Fruit fly (Drosophila melanogaster) whole organism, embryonic: ENCODE measurements around the gene Ppm1.

Experiments
- Blimp-1 ChIP-seq: fragments of 200-800 bp; sonication (Bioruptor generic); optimal IDR thresholded peaks from 3 replicates; lab custom pipeline; 2018; ENCODE audit warnings: missing biosample characterization, missing genetic modification characterization, mild to moderate bottlenecking, moderate library complexity, missing genetic modification reagents
- CG12219 ChIP-seq: fragments of 200-800 bp; sonication (Bioruptor generic); optimal IDR thresholded peaks from 3 replicates; lab custom pipeline; 2018; ENCODE audit warnings: missing biosample characterization, mild to moderate bottlenecking, missing genetic modification characterization
- CG13624 ChIP-seq: fragments of 200-800 bp; sonication (Bioruptor generic); optimal IDR thresholded peaks from 2 replicates; lab custom pipeline; 2016; ENCODE audit warnings: missing biosample characterization, missing genetic modification characterization
- CG15073 ChIP-seq: fragments of 200-800 bp; sonication (Bioruptor generic); optimal IDR thresholded peaks from 2 replicates; lab custom pipeline; 2016; ENCODE audit warnings: missing biosample characterization, missing genetic modification characterization
- CG15601 ChIP-seq: fragments of 200-800 bp; sonication (Bioruptor generic); optimal IDR thresholded peaks from 3 replicates; lab custom pipeline; 2019; ENCODE audit warnings: missing biosample characterization, mild to moderate bottlenecking, missing genetic modification characterization, moderate library complexity
- CG17612 ChIP-seq: fragments of 200-800 bp; sonication (Bioruptor generic); IDR thresholded peaks from 2 replicates; pipeline ENCODE4 v1.3.6; 2022; ENCODE audit warnings: missing biosample characterization, missing genetic modification characterization
- CG32532 ChIP-seq: fragments of 200-800 bp; sonication (Bioruptor generic); IDR thresholded peaks from 2 replicates; pipeline ENCODE4 v1.3.6; 2022; ENCODE audit warnings: missing biosample characterization, missing genetic modification characterization
- CG3847 ChIP-seq: fragments of 200-800 bp; sonication (Bioruptor generic); IDR thresholded peaks from 2 replicates; pipeline ENCODE4 v1.3.6; 2022; ENCODE audit warnings: missing biosample characterization, missing genetic modification characterization
- CG4282 ChIP-seq: fragments of 200-800 bp; sonication (Bioruptor generic); optimal IDR thresholded peaks from 2 replicates; lab custom pipeline; 2016; ENCODE audit warnings: missing biosample characterization, missing genetic modification characterization
- CG4360 ChIP-seq: fragments of 200-800 bp; sonication (Bioruptor generic); IDR thresholded peaks from 2 replicates; pipeline ENCODE4 v1.3.6; 2022; ENCODE audit warnings: missing biosample characterization, missing genetic modification characterization
- CG5180 ChIP-seq: fragments of 200-800 bp; sonication (Bioruptor generic); optimal IDR thresholded peaks from 3 replicates; lab custom pipeline; 2017; ENCODE audit warnings: missing biosample characterization, missing genetic modification characterization, mild to moderate bottlenecking, moderate library complexity, missing genetic modification reagents
- CG6254 ChIP-seq: fragments of 200-800 bp; sonication (Bioruptor generic); optimal IDR thresholded peaks from 3 replicates; lab custom pipeline; 2017; ENCODE audit warnings: mild to moderate bottlenecking, missing biosample characterization, missing genetic modification reagents, missing genetic modification characterization
- CG7786 ChIP-seq: fragments of 200-800 bp; sonication (Bioruptor generic); optimal IDR thresholded peaks from 2 replicates; lab custom pipeline; 2016; ENCODE audit warnings: missing biosample characterization, missing genetic modification characterization
- CG8359 ChIP-seq: fragments of 200-800 bp; sonication (Bioruptor generic); optimal IDR thresholded peaks from 2 replicates; lab custom pipeline; 2017; ENCODE audit warnings: missing biosample characterization, mild to moderate bottlenecking, missing genetic modification characterization, borderline replicate concordance
- CG8944 ChIP-seq: fragments of 200-800 bp; sonication (Bioruptor generic); optimal IDR thresholded peaks from 3 replicates; lab custom pipeline; 2016; ENCODE audit warnings: missing biosample characterization, missing genetic modification characterization
- Dbx ChIP-seq: fragments of 200-800 bp; sonication (Bioruptor generic); IDR thresholded peaks from 3 replicates; pipeline ENCODE4 v1.3.6; 2022; ENCODE audit warnings: missing biosample characterization, missing genetic modification characterization
- Dek ChIP-seq: fragments of 200-800 bp; sonication (Bioruptor generic); optimal IDR thresholded peaks from 3 replicates; lab custom pipeline; 2019; ENCODE audit warnings: missing biosample characterization, mild to moderate bottlenecking, missing genetic modification characterization, moderate library complexity
- Ets65A ChIP-seq: fragments of 200-800 bp; sonication (Bioruptor generic); peaks from one replicate; lab custom pipeline; 2016; ENCODE audit warnings: missing biosample characterization, missing genetic modification characterization
- Hmr ChIP-seq: fragments of 200-800 bp; sonication (Bioruptor generic); optimal IDR thresholded peaks from 3 replicates; lab custom pipeline; 2017; ENCODE audit warnings: mild to moderate bottlenecking, missing biosample characterization, missing genetic modification reagents, missing genetic modification characterization
- Lhr ChIP-seq: fragments of 200-800 bp; sonication (Bioruptor generic); optimal IDR thresholded peaks from 3 replicates; lab custom pipeline; 2017; ENCODE audit warnings: mild to moderate bottlenecking, missing biosample characterization, missing genetic modification reagents, missing genetic modification characterization
- Med ChIP-seq: fragments of 200-800 bp; sonication (Bioruptor generic); peaks from one replicate; lab custom pipeline; 2016; ENCODE audit warnings: missing biosample characterization, missing genetic modification characterization, mild to moderate bottlenecking, inconsistent platforms, moderate library complexity
- NFAT ChIP-seq: fragments of 200-800 bp; sonication (Bioruptor generic); IDR thresholded peaks from 2 replicates; pipeline ENCODE4 v1.3.6; 2022; ENCODE audit warnings: missing biosample characterization, missing genetic modification characterization
- Opbp ChIP-seq: fragments of 200-800 bp; sonication (Bioruptor generic); IDR thresholded peaks from 3 replicates; pipeline ENCODE4 v1.3.6; 2022; ENCODE audit warnings: missing biosample characterization, missing genetic modification characterization; ENCODE audit not compliant: partially characterized antibody
- Pdp1 ChIP-seq, 2 experiments: fragments of 200-800 bp; sonication (Bioruptor generic); optimal IDR thresholded peaks; 3 replicates each; lab custom pipeline; 2016; ENCODE audit warnings: missing biosample characterization in 2 of 2, missing genetic modification characterization in 2 of 2, mild to moderate bottlenecking in 1 of 2, moderate library complexity in 1 of 2
- Stat92E ChIP-seq, 3 experiments: fragments of >200 bp in 2 of 3; fragments of 200-800 bp in 1 of 3; sonication (Bioruptor generic) in 1 of 3; optimal IDR thresholded peaks; 2 replicates each; lab custom pipeline; 2017 to 2019; ENCODE audit warnings: missing biosample characterization in 3 of 3, missing genetic modification characterization in 3 of 3, mild to moderate bottlenecking in 1 of 3, moderate library complexity in 1 of 3
- Xrp1 ChIP-seq: fragments of 200-800 bp; sonication (Bioruptor generic); IDR thresholded peaks from 2 replicates; pipeline ENCODE4 v1.3.6; 2022; ENCODE audit warnings: missing biosample characterization, missing genetic modification characterization
- abd-A ChIP-seq: fragments of 200-800 bp; sonication (Bioruptor generic); optimal IDR thresholded peaks from 3 replicates; lab custom pipeline; 2019; ENCODE audit warnings: missing biosample characterization, mild to moderate bottlenecking, missing genetic modification characterization, moderate library complexity
- bigmax ChIP-seq: fragments of 200-800 bp; sonication (Bioruptor generic); optimal IDR thresholded peaks from 2 replicates; lab custom pipeline; 2018; ENCODE audit warnings: missing biosample characterization, mild to moderate bottlenecking, missing genetic modification characterization
- cas ChIP-seq: fragments of 200-800 bp; sonication (Bioruptor generic); IDR thresholded peaks from 2 replicates; pipeline ENCODE4 v1.3.6; 2022; ENCODE audit warnings: missing biosample characterization, missing genetic modification characterization
- caup ChIP-seq: fragments of 200-800 bp; sonication (Bioruptor generic); optimal IDR thresholded peaks from 3 replicates; lab custom pipeline; 2017; ENCODE audit warnings: missing biosample characterization, mild to moderate bottlenecking, missing genetic modification characterization, moderate library complexity; ENCODE audit not compliant: severe bottlenecking
- croc ChIP-seq: fragments of 200-800 bp; sonication (Bioruptor generic); conservative IDR thresholded peaks from 3 replicates; pipeline ENCODE4 v1.3.6; 2022; ENCODE audit warnings: missing biosample characterization, missing genetic modification characterization
- eve ChIP-seq, 2 experiments: fragments of >200 bp; optimal IDR thresholded peaks; 2 replicates each; lab custom pipeline; 2017; ENCODE audit warnings: missing biosample characterization in 2 of 2, missing genetic modification characterization in 2 of 2
- gro ChIP-seq: fragments of 200-800 bp; sonication (Bioruptor generic); optimal IDR thresholded peaks from 2 replicates; lab custom pipeline; 2016; ENCODE audit warnings: missing biosample characterization, missing genetic modification characterization
- kay ChIP-seq: fragments of 200-800 bp; sonication (Bioruptor generic); optimal IDR thresholded peaks from 2 replicates; lab custom pipeline; 2016; ENCODE audit warnings: missing biosample characterization, missing genetic modification characterization
- nom ChIP-seq: fragments of 200-800 bp; sonication (Bioruptor generic); optimal IDR thresholded peaks from 2 replicates; lab custom pipeline; 2017; ENCODE audit warnings: missing biosample characterization, missing genetic modification characterization, mild to moderate bottlenecking, moderate library complexity, missing genetic modification reagents
- schlank ChIP-seq: fragments of 200-800 bp; sonication (Bioruptor generic); optimal IDR thresholded peaks from 2 replicates; lab custom pipeline; 2018; ENCODE audit warnings: missing biosample characterization, mild to moderate bottlenecking, missing genetic modification characterization
- sd ChIP-seq: fragments of 200-800 bp; sonication (Bioruptor generic); optimal IDR thresholded peaks from 3 replicates; lab custom pipeline; 2018; ENCODE audit warnings: missing biosample characterization, mild to moderate bottlenecking, missing genetic modification characterization, moderate library complexity
- sens-2 ChIP-seq: fragments of 200-800 bp; sonication (Bioruptor generic); IDR thresholded peaks from 2 replicates; pipeline ENCODE4 v1.3.6; 2022; ENCODE audit warnings: missing biosample characterization, missing genetic modification characterization
- seq ChIP-seq: fragments of 200-800 bp; sonication (Bioruptor generic); IDR thresholded peaks from 2 replicates; pipeline ENCODE4 v1.3.6; 2022; ENCODE audit warnings: missing biosample characterization, missing genetic modification characterization
- toy ChIP-seq: fragments of 200-800 bp; sonication (Bioruptor generic); IDR thresholded peaks from 2 replicates; pipeline ENCODE4 v1.3.6; 2022; ENCODE audit warnings: missing biosample characterization, missing genetic modification characterization
- wek ChIP-seq: fragments of 200-800 bp; sonication (Bioruptor generic); optimal IDR thresholded peaks from 3 replicates; lab custom pipeline; 2018; ENCODE audit warnings: missing biosample characterization, mild to moderate bottlenecking, missing genetic modification characterization, moderate library complexity
- wor ChIP-seq: fragments of 200-800 bp; sonication (Bioruptor generic); IDR thresholded peaks from 2 replicates; pipeline ENCODE4 v1.3.6; 2022; ENCODE audit warnings: missing biosample characterization, missing genetic modification characterization

Gene Ppm1

DNA sequence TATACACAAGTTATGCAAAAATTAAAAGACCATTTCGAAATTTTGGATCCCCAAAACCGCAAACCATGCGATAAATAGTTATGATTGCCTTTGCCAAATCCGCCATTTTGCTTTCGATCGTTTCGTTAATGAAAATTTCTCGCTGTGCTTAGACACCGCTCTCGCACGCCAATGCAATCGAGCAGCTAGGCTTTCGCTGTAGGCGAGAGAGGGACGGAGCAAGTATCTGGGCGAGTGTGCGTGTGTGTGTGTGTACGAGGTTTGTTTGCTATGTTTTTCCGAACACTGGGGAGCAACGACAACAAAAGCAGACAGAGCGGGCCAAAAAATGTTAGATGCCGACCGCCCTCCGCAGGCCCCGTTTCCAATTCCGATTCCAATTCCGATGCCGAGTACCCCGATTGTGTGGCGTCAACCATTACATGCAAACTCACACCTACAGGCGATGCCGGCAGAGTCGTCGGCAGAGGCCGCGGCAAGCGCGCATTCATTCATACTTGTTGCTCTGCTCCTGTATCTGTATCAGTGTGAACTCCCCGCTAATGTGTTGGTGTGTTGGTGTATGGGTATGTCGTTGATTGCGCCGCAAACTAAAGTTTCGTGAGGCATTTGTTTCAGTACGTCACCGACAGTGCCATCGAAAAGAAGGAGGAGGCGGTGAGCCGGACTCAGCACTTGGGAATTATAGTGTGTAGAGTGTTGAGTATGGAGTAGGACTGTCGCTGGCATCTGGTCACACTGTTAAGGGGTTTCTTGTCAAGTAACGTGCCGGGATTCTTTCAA is 46.9 kb downstream of the Ppm1 start (continued):
- TF ChIP-seq Dek (tag; lab: Kevin White, UChicago) = peak; percentile 33
- 0 out of 2 replicates have a peak, but pooled peaks have one; percentile 20 for TF ChIP-seq wor (GFP tag; lab: Robert Waterston, UW)
- TF ChIP-seq cas (GFP tag; lab: Robert Waterston, UW) = 0 out of 2 replicates have a peak, but pooled peaks have one; percentile 16
- no peak for TF ChIP-seq wek
- TF ChIP-seq bigmax (GFP tag; lab: Kevin White, UChicago) = peak; percentile 33
- peak; percentile 67 for TF ChIP-seq Hmr

dm6 chr3L:628654-629285 is 47.6 kb downstream of the Ppm1 start:
- TF ChIP-seq nom (GFP tag; lab: Kevin White, UChicago) (peak; percentile 65), Stat92E (GFP tag; optimal IDR thresholded peaks at IDR 0.05; lab: Kevin White, UChicago) (peak in 1 of 3 experiments; percentile 29), CG8944 (GFP tag; lab: Kevin White, UChicago) (no peak), croc (GFP tag; lab: Robert Waterston, UW) (no peak), sens-2 (GFP tag; lab: Robert Waterston, UW) (0 out of 2 replicates have a peak, but pooled peaks have one; percentile 21), CG12219 (GFP tag; lab: Kevin White, UChicago) (no peak), CG5180 (no peak), CG7786 (GFP tag; lab: Kevin White, UChicago) (peak; percentile 13), eve (GFP tag; optimal IDR thresholded peaks at IDR 0.05; lab: Kevin White, UChicago) (peak in 1 of 2 experiments; percentile 53), Pdp1 (GFP tag; optimal IDR thresholded peaks at IDR 0.05; lab: Kevin White, UChicago) (peak in 1 of 2 experiments; percentile 84)

DNA sequence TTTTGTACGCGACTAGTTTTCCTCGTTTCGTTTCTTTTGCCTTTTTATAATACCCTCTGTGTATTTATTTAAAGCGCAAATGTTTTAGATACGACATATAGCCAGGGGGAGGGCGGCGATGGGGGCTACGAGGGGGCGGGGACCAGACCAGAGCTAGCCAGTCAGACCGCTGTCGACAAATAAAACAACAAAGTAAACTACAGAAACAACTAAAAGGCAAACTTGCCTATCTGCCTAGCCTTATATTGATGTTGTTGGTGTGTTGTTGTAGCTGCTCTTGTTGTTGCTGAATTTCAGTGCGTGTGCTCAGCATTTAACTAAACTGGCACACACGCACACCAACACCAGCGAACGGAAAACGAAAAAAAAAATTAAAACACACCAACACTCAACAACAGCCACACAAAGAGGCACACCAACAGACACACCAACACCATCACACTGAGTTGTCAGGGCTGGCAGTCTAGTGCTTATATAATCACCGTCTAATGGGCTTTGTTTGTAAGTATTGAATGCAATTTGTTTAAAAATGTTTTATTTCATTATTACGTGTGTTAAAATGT is 48.3 kb downstream of the Ppm1 start:
- TF ChIP-seq Blimp-1 = peak; percentile 21
- TF ChIP-seq schlank = peak; percentile 10
- TF ChIP-seq CG3847 (GFP tag; lab: Robert Waterston, UW) = 0 out of 2 replicates have a peak, but pooled peaks have one; percentile 11
- no peak for TF ChIP-seq CG15073 (GFP tag; lab: Kevin White, UChicago)
- peak; percentile 27; the same call in 1 of the 3 replicates for TF ChIP-seq Dbx (GFP tag; lab: Robert Waterston, UW)
- TF ChIP-seq CG32532 = 0 out of 2 replicates have a peak, but pooled peaks have one; percentile 14
- TF ChIP-seq toy (GFP tag; lab: Robert Waterston, UW) = no peak
- peak; percentile 61 for TF ChIP-seq gro (GFP tag; lab: Kevin White, UChicago)
- peak; percentile 81 for TF ChIP-seq sd
- TF ChIP-seq Med = peak; percentile 81
- TF ChIP-seq caup (GFP tag; lab: Kevin White, UChicago) = peak; percentile 30
- TF ChIP-seq CG8359 (GFP tag; lab: Kevin White, UChicago) = peak; percentile 1
- TF ChIP-seq CG5180 = peak; percentile 13
- TF ChIP-seq Ets65A = peak; percentile 80
- TF ChIP-seq abd-A (tag; lab: Kevin White, UChicago) = peak; percentile 58
- no peak for TF ChIP-seq CG17612
- TF ChIP-seq NFAT (GFP tag; lab: Robert Waterston, UW) = 0 out of 2 replicates have a peak, but pooled peaks have one; percentile 23
- no peak for TF ChIP-seq Opbp (GFP tag; lab: Robert Waterston, UW)
- peak; percentile 91 for TF ChIP-seq CG4360 (GFP tag; lab: Robert Waterston, UW)
- peak; percentile 43 for TF ChIP-seq CG15601 (tag; lab: Kevin White, UChicago)
- TF ChIP-seq seq = peak; percentile 40; the same call in 1 of the 2 replicates
- TF ChIP-seq CG6254 = no peak
- no peak for TF ChIP-seq Lhr
- peak; percentile 15; the same call in 1 of the 2 replicates for TF ChIP-seq Xrp1 (GFP tag; lab: Robert Waterston, UW)
- peak; percentile 35 for TF ChIP-seq CG13624 (GFP tag; lab: Kevin White, UChicago)
- TF ChIP-seq CG4282 (GFP tag; lab: Kevin White, UChicago) = no peak
- TF ChIP-seq kay (GFP tag; lab: Kevin White, UChicago) = peak; percentile 37
